Worm (Caenorhabditis elegans): Measurements from ENCODE around the gene W02F12.8.
A peak's percentile ranks its signal among the peaks of the same experiment; 100 is the strongest.

The W02F12.8 gene

DNA sequence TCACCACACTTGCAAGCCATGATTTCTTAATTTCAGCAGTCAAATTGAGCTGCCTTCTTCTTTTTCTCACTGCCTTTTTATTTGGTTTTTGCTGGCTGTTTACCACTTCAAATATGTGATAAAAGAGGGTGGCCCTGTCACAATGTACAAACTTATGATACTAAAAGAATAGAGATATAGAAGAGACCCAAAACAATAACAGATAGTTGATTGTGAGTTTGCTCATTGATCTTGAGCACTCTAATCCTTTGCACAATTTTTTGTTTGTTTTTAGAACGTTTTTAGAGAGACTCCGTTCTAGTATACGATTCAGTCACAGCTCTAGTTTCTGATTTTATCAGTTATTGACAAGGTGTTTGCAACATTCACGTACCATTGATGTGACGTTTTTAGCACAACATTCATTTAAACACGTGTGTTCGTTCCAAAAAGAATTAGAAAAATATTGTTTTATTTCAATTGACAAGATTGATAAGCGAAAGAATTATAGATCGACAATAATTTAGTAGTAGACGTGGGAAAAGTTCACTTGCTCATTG is 2.7 kb downstream of the W02F12.8 start, which contains the start of gene mtl-1:
TSS of gene mtl-1 (minus strand) at position 51 of the 539 bp plus-strand sequence.
- TF ChIP-seq nhr-28 (tag; optimal IDR thresholded peaks at IDR 0.05) (peak; percentile 78), mdt-29 (GFP tag; IDR thresholded peaks at IDR 0.05) (no peak), nhr-77 (tag; optimal IDR thresholded peaks at IDR 0.05) (peak; percentile 41), mxl-3 (GFP tag; optimal IDR thresholded peaks at IDR 0.05) (peak; percentile 11), mep-1 (tag; optimal IDR thresholded peaks at IDR 0.05) (no peak), ztf-7 (tag; optimal IDR thresholded peaks at IDR 0.05) (peak; percentile 2), mdl-1 (tag; optimal IDR thresholded peaks at IDR 0.05) (peak in 1 of 2 experiments; percentile 46), dmd-6 (GFP tag; IDR thresholded peaks at IDR 0.05) (peak; percentile 43; the same call in 1 of the 2 replicates), T20F7.1 (GFP tag; optimal IDR thresholded peaks at IDR 0.05) (peak; percentile 11), nhr-102 (tag; optimal IDR thresholded peaks at IDR 0.05) (peak; percentile 11), madf-9 (GFP tag; conservative IDR thresholded peaks at IDR 0.05) (no peak), hlh-11 (tag; optimal IDR thresholded peaks at IDR 0.05) (peak; percentile 32), dve-1 (tag; optimal IDR thresholded peaks at IDR 0.05; ENCODE audit: insufficient read depth) (peak; percentile 32), pqm-1 (tag; optimal IDR thresholded peaks at IDR 0.05) (peak; percentile 7), egl-27 (tag; optimal IDR thresholded peaks at IDR 0.05) (no peak), daf-16 (GFP tag; optimal IDR thresholded peaks at IDR 0.05) (no peak), daf-16 (tag; optimal IDR thresholded peaks at IDR 0.05) (peak; percentile 87), aha-1 (tag) (peak; percentile 55)

DNA sequence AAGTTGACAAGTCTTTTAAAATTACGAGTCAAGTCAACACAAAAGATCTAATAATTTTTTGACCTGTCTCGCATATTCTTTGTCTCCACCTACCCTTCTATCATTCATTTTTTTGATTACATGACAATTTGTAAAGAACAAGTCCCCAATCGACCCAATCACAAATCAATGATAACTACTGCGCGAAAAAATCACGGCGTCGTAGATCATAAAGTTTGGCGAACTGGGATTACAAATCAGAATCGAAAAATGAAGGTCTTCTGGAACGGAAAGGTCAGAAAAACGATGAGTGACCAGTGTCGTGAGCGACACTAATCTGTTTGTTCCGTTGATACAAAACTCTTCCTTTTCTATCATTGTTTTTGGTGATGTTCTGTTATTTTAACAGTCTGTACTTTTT is 4.5 kb downstream of the W02F12.8 start:
- TF ChIP-seq unc-62 (GFP tag; optimal IDR thresholded peaks at IDR 0.05 in 1 of 2) (peak in 1 of 2 experiments; percentile 22), unc-62 (tag; optimal IDR thresholded peaks at IDR 0.05) (no peak), mdl-1 (tag; optimal IDR thresholded peaks at IDR 0.05) (peak in 1 of 2 experiments; percentile 1), daf-19 (GFP tag; conservative IDR thresholded peaks at IDR 0.05) (no peak), lin-39 (tag; optimal IDR thresholded peaks at IDR 0.05) (no peak), nhr-28 (tag; optimal IDR thresholded peaks at IDR 0.05) (peak; percentile 16), pha-4 (GFP tag; IDR thresholded peaks at IDR 0.05) (no peak), pha-4 (tag; optimal IDR thresholded peaks at IDR 0.05) (no peak)

DNA sequence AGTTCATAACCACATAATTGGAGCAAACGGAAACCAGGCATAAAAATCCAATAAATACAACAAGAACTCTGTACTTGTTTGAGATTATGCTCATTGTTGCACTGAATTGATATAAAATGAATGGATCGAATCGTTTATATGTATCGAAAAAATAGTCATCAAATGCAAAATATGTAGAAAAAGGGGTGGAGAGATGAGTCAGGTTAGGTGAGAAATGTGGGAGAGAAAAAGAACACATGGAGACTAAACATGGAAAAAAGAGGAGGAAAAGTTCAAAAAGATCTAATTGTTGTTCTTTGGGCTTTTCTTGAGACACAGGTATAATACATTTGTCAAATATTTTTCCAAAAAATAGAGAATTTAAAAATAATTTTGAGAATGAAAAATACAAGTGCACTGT is 6.2 kb downstream of the W02F12.8 start, which contains the start of gene K11G9.5:
TSS of gene K11G9.5 (minus strand) at position 101 of the 400 bp plus-strand sequence.
- TF ChIP-seq vab-7 (GFP tag; IDR thresholded peaks at IDR 0.05), result no peak
- TF ChIP-seq ZK337.2 (GFP tag; IDR thresholded peaks at IDR 0.05), result no peak
- no peak for TF ChIP-seq zip-2 (tag; optimal IDR thresholded peaks at IDR 0.05)
- TF ChIP-seq F10B5.3 (tag; optimal IDR thresholded peaks at IDR 0.05), result no peak
- TF ChIP-seq dve-1 (tag; optimal IDR thresholded peaks at IDR 0.05; ENCODE audit: insufficient read depth), result no peak
- no peak for TF ChIP-seq hif-1 (tag; optimal IDR thresholded peaks at IDR 0.05)
- no peak for TF ChIP-seq lin-29 (GFP tag; IDR thresholded peaks at IDR 0.05)
- no peak for TF ChIP-seq daf-16 (GFP tag; optimal IDR thresholded peaks at IDR 0.05)
- TF ChIP-seq daf-16 (tag; optimal IDR thresholded peaks at IDR 0.05), result no peak
- no peak for TF ChIP-seq cey-2 (tag; optimal IDR thresholded peaks at IDR 0.05; ENCODE audit: borderline replicate concordance, insufficient read depth)
- TF ChIP-seq nhr-237 (tag; optimal IDR thresholded peaks at IDR 0.05), result no peak
- no peak for TF ChIP-seq ces-1 (GFP tag; optimal IDR thresholded peaks at IDR 0.05)
- TF ChIP-seq ceh-28 (tag; optimal IDR thresholded peaks at IDR 0.05), result no peak
- TF ChIP-seq duxl-1 (tag; optimal IDR thresholded peaks at IDR 0.05; ENCODE audit: poor library complexity), result no peak
- no peak for TF ChIP-seq ceh-62 (tag; optimal IDR thresholded peaks at IDR 0.05)
- no peak for TF ChIP-seq nhr-28 (tag; optimal IDR thresholded peaks at IDR 0.05)
- TF ChIP-seq nhr-111 (GFP tag; optimal IDR thresholded peaks at IDR 0.05), result no peak
- no peak for TF ChIP-seq F37D6.2 (tag; optimal IDR thresholded peaks at IDR 0.05)
- no peak for TF ChIP-seq lin-13 (GFP tag; optimal IDR thresholded peaks at IDR 0.05)
- no peak for TF ChIP-seq F49E8.2 (tag; optimal IDR thresholded peaks at IDR 0.05; ENCODE audit: borderline replicate concordance)
